Worm (Caenorhabditis elegans) whole organism, L3 larva: ENCODE measurements around the gene msp-56.

Source experiments
- ceh-82 ChIP-seq: fragments of 150-350 bp; optimal IDR thresholded peaks from 2 replicates; lab custom pipeline; 2014; ENCODE audit warnings: missing biosample characterization, missing genetic modification characterization
- ceh-9 ChIP-seq: sonication (generic microtip); optimal IDR thresholded peaks from 2 replicates; lab custom pipeline; 2018; ENCODE audit warnings: missing biosample characterization, missing genetic modification characterization
- elt-2 ChIP-seq: sonication (generic microtip); optimal IDR thresholded peaks from 2 replicates; lab custom pipeline; 2016; ENCODE audit warnings: missing genetic modification reagents, mild to moderate bottlenecking, missing genetic modification characterization, missing compliant biosample characterization
- elt-3 ChIP-seq, 3 experiments: fragments of 150-350 bp in 1 of 3; sonication (generic microtip) in 2 of 3; optimal IDR thresholded peaks; 2 replicates in 2 of 3; 4 replicates in 1 of 3; lab custom pipeline; 2014 to 2017; ENCODE audit warnings: missing biosample characterization in 3 of 3, missing genetic modification characterization in 3 of 3
- hmg-11 ChIP-seq: sonication (generic microtip); optimal IDR thresholded peaks from 2 replicates; lab custom pipeline; 2016; ENCODE audit warnings: missing genetic modification characterization, missing compliant biosample characterization
- nfya-1 ChIP-seq: sonication (generic microtip); optimal IDR thresholded peaks from 2 replicates; lab custom pipeline; 2017; ENCODE audit warnings: missing genetic modification characterization, mild to moderate bottlenecking, missing compliant biosample characterization, antibody characterized with exemption, moderate library complexity; ENCODE audit not compliant: insufficient read depth
- nhr-11 ChIP-seq: fragments of 150-350 bp; optimal IDR thresholded peaks from 2 replicates; lab custom pipeline; 2014; ENCODE audit warnings: missing biosample characterization, missing genetic modification characterization
- nhr-25 ChIP-seq: sonication (generic microtip); optimal IDR thresholded peaks from 2 replicates; lab custom pipeline; 2017; ENCODE audit warnings: missing biosample characterization, missing genetic modification characterization
- skn-1 ChIP-seq: fragments of 150-350 bp; optimal IDR thresholded peaks from 2 replicates; lab custom pipeline; 2014; ENCODE audit warnings: missing biosample characterization, missing genetic modification characterization
- ztf-11 ChIP-seq: fragments of 150-350 bp; optimal IDR thresholded peaks from 2 replicates; lab custom pipeline; 2014; ENCODE audit warnings: missing biosample characterization, missing genetic modification characterization

DNA sequence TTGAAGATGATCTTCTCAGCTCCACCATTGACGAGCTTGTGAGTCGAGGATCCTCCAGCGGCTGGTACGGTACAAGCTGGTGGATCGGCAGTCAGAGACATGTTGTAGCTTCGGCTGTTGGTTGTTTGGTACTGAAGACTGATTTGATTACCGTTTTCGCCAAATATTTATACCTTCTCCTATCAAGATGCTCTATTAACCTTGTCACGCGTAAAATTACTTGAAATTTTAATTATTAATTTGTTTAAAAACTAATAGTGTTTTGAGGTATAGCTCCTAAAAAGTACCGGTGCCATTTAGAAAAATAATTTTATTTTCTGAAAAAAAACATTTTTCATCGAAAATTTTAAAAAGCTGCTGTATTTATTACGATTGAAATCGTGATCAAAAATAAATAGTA, 9.6 kb downstream of the msp-56 start, which contains the start of gene ssp-10:
- no peak for TF ChIP-seq elt-2 (tag; lab: Kevin White, UChicago)
- no peak for TF ChIP-seq skn-1 (tag; lab: Kevin White, UChicago)
- no peak for TF ChIP-seq ceh-9 (tag; lab: Kevin White, UChicago)
- TF ChIP-seq ceh-82 (tag; lab: Kevin White, UChicago), result no peak
- TF ChIP-seq ztf-11, result no peak
- TF ChIP-seq hmg-11 (tag; lab: Kevin White, UChicago), result no peak
- no peak for TF ChIP-seq elt-3 (tag; optimal IDR thresholded peaks at IDR 0.05; lab: Kevin White, UChicago)
- TF ChIP-seq nhr-25 (tag; lab: Kevin White, UChicago), result no peak
- TF ChIP-seq nfya-1 (tag; lab: Kevin White, UChicago), result no peak
- no peak for TF ChIP-seq nhr-11 (tag; lab: Kevin White, UChicago)
